Fruit fly (Drosophila melanogaster) whole organism, adult: ENCODE results near the gene Vps16A.

Source experiments
- CG11617 ChIP-seq: fragments of 200-800 bp; sonication (Bioruptor generic); optimal IDR thresholded peaks from 2 replicates; lab custom pipeline; 2017; ENCODE audit warnings: mild to moderate bottlenecking, missing biosample characterization, missing genetic modification reagents, missing genetic modification characterization
- CG12768 ChIP-seq: fragments of 200-800 bp; sonication (Bioruptor generic); optimal IDR thresholded peaks from 2 replicates; lab custom pipeline; 2017; ENCODE audit warnings: missing biosample characterization, missing genetic modification characterization, mild to moderate bottlenecking, moderate library complexity, missing genetic modification reagents
- CG14711 ChIP-seq: fragments of 200-800 bp; sonication (Bioruptor generic); optimal IDR thresholded peaks from 2 replicates; lab custom pipeline; 2018; ENCODE audit warnings: missing biosample characterization, mild to moderate bottlenecking, missing genetic modification characterization, moderate library complexity
- CG1620 ChIP-seq: fragments of 200-800 bp; sonication (Bioruptor generic); optimal IDR thresholded peaks from 2 replicates; lab custom pipeline; 2016; ENCODE audit warnings: missing biosample characterization, missing genetic modification characterization
- CG33017 ChIP-seq: fragments of 200-800 bp; sonication (Bioruptor generic); optimal IDR thresholded peaks from 2 replicates; lab custom pipeline; 2018; ENCODE audit warnings: missing biosample characterization, mild to moderate bottlenecking, missing genetic modification characterization, moderate library complexity
- CG5204 ChIP-seq: fragments of 200-800 bp; sonication (Bioruptor generic); optimal IDR thresholded peaks from 2 replicates; lab custom pipeline; 2016; ENCODE audit warnings: missing biosample characterization, missing genetic modification characterization
- CG7045 ChIP-seq: fragments of 200-800 bp; sonication (Bioruptor generic); optimal IDR thresholded peaks from 2 replicates; lab custom pipeline; 2017; ENCODE audit warnings: missing biosample characterization, mild to moderate bottlenecking, missing genetic modification characterization
- CG7101 ChIP-seq: fragments of 200-800 bp; sonication (Bioruptor generic); optimal IDR thresholded peaks from 2 replicates; lab custom pipeline; 2018; ENCODE audit warnings: missing biosample characterization, mild to moderate bottlenecking, missing genetic modification characterization, moderate library complexity
- Clk ChIP-seq: fragments of 200-800 bp; sonication (Bioruptor generic); optimal IDR thresholded peaks from 2 replicates; lab custom pipeline; 2017; ENCODE audit warnings: missing biosample characterization, missing genetic modification characterization
- Crg-1 ChIP-seq: fragments of 200-800 bp; sonication (Bioruptor generic); optimal IDR thresholded peaks from 2 replicates; lab custom pipeline; 2016; ENCODE audit warnings: missing biosample characterization, missing genetic modification characterization
- Hr96 ChIP-seq: fragments of 200-800 bp; sonication (Bioruptor generic); optimal IDR thresholded peaks from 2 replicates; lab custom pipeline; 2016; ENCODE audit warnings: missing biosample characterization, missing genetic modification characterization
- Mnt ChIP-seq: fragments of 200-800 bp; sonication (Bioruptor generic); optimal IDR thresholded peaks from 2 replicates; lab custom pipeline; 2016; ENCODE audit warnings: missing biosample characterization, mild to moderate bottlenecking, missing genetic modification characterization
- bab1 ChIP-seq: fragments of 200-800 bp; sonication (Bioruptor generic); optimal IDR thresholded peaks from 3 replicates; lab custom pipeline; 2019; ENCODE audit warnings: missing biosample characterization, mild to moderate bottlenecking, missing genetic modification characterization, moderate library complexity
- cic ChIP-seq: fragments of 200-800 bp; sonication (Bioruptor generic); optimal IDR thresholded peaks from 2 replicates; lab custom pipeline; 2017; ENCODE audit warnings: missing biosample characterization, mild to moderate bottlenecking, missing genetic modification characterization, moderate library complexity
- cnc ChIP-seq, 2 experiments: fragments of >200 bp; optimal IDR thresholded peaks; 2 replicates each; lab custom pipeline; 2017
- kay ChIP-seq: fragments of 200-800 bp; sonication (Bioruptor generic); peaks from one replicate; lab custom pipeline; 2016; ENCODE audit warnings: missing biosample characterization, missing genetic modification characterization, borderline replicate concordance
- ovo ChIP-seq: fragments of 200-800 bp; sonication (Bioruptor generic); optimal IDR thresholded peaks from 2 replicates; lab custom pipeline; 2016; ENCODE audit warnings: missing biosample characterization, missing genetic modification characterization
- pad ChIP-seq: fragments of 200-800 bp; sonication (Bioruptor generic); optimal IDR thresholded peaks from 3 replicates; lab custom pipeline; 2017; ENCODE audit warnings: missing biosample characterization, missing genetic modification characterization, mild to moderate bottlenecking, moderate library complexity, missing genetic modification reagents
- tj ChIP-seq: fragments of 200-800 bp; sonication (Bioruptor generic); optimal IDR thresholded peaks from 3 replicates; lab custom pipeline; 2017; ENCODE audit warnings: missing biosample characterization, mild to moderate bottlenecking, missing genetic modification characterization, moderate library complexity
- toe ChIP-seq: fragments of 200-800 bp; sonication (Bioruptor generic); optimal IDR thresholded peaks from 2 replicates; lab custom pipeline; 2016; ENCODE audit warnings: missing biosample characterization, missing genetic modification characterization

Vps16A gene

DNA sequence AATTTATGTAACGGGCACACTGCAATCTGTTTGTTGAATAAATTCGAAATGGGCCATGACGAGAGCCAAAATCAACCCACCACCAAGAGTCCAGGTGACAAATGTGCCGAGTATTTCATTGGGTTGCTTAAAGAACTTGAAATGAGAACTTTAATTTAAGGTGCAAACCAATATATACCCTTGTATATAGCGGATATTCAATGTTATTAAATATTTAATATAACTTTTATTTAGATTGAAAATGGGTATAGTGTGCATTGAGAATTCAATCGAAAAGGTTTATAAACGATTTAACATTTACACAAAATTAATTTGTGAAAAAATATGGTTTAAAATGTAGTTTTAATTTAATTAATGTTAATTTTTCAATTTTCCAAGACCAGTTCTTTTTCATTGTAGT is 20.5 kb upstream of the Vps16A start, which contains the start of gene CG8420:
TSS of gene CG8420 (plus strand) at position 284 of the 400 bp plus-strand sequence.
- TF ChIP-seq cic (GFP tag; lab: Kevin White, UChicago): no peak

DNA sequence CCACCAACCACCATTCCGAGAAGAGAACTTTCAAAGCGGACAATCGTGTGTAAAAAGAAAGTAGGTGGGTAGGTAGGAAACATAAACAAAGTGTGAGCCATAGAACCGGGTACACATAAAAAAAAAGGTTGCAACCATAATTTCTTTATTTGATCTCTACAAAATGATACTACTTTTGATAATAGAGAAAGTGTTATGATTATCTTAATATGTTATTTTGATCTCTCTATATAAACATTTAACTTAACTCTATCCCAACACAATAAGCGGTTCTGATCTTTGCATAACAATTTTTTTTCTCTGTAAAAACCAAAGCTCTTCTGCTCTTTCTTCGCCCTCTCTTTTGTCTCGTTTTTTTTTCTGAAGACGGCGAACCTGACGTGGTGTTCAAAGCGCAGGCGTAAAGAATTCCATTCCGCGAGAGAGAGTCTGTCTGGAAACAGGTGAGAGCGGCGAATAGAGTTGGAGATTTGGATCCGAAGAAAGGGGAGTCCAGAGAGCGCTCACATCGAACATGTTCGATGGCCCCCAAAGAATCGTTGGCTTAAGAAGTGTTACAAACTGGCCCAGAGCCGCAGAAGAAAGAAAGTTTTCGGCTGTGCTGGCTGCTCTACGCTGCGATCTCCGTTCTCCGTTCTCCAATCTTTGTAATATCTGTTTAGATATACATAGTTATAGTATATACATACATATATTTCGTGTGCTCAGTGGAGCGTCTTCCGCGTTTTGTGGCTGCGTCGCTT is 19.8 kb upstream of the Vps16A start:
- TF ChIP-seq bab1 (GFP tag; lab: Kevin White, UChicago) (peak; percentile 89), toe (GFP tag; lab: Kevin White, UChicago) (no peak), Hr96 (no peak), CG7045 (no peak), CG14711 (tag; lab: Kevin White, UChicago) (peak; percentile 24), CG7101 (tag; lab: Kevin White, UChicago) (peak; percentile 34)

DNA sequence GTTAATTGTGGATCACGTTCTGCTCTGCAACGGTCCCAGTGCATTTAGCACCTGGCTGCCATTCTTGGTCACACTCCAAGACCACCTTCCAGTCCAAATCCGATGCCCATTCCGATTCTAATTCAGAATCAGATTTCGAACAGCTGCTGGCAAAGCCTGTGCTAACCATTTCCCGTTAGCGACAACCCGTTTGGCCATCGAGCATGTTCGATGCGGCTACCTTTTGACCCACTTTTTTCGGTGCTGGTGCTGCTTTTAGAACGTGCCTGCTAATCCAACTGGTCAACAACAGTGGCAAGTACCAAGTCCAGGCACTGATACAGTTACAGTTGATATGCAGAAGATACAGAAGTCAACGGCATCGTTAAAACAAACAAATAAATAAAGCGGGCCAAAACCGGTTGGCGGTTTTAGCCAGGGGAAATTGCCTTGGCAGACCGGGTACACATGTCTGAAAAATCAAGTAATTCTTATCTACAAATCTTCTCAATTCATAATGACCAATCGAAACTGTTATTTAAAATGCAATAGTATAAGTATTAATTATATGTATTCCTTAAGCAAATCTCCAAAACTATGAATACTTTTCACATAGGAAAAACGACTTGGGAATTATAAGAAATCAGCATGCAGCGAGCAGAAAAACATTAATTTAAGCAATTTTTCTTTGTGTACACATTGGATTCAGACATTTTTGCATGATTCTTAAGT is 17.6 kb upstream of the Vps16A start:
- TF ChIP-seq pad (GFP tag; lab: Kevin White, UChicago): no peak
- TF ChIP-seq Clk (GFP tag; lab: Kevin White, UChicago): no peak
- TF ChIP-seq cic (GFP tag; lab: Kevin White, UChicago): no peak
- TF ChIP-seq CG33017 (tag; lab: Kevin White, UChicago): no peak
- TF ChIP-seq cnc (optimal IDR thresholded peaks at IDR 0.05; lab: Kevin White, UChicago): no peak
- no peak for TF ChIP-seq Hr96
- no peak for TF ChIP-seq toe (GFP tag; lab: Kevin White, UChicago)
- TF ChIP-seq kay (GFP tag; lab: Kevin White, UChicago): no peak
- no peak for TF ChIP-seq CG14711 (tag; lab: Kevin White, UChicago)
- TF ChIP-seq CG5204: no peak
- no peak for TF ChIP-seq CG11617 (GFP tag; lab: Kevin White, UChicago)
- no peak for TF ChIP-seq bab1 (GFP tag; lab: Kevin White, UChicago)
- TF ChIP-seq CG12768: no peak
- no peak for TF ChIP-seq CG7101 (tag; lab: Kevin White, UChicago)
- TF ChIP-seq Mnt: no peak
- TF ChIP-seq ovo: no peak

DNA sequence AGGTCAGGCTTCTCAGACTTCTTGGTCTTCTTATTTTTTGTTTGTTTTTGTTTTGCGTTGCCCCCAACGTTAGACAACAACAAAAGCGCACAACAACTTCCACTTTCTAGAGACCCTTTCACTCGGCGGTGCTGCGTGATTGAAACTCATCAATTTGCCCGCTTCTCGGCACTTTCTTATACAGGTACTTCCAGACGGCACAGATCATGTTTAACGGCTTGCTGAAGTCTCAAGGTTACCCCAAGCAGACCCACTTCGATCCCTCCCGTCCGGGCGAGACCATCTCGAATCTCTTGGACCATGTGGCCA is 17.1 kb upstream of the Vps16A start:
- no peak for TF ChIP-seq CG5204
- no peak for TF ChIP-seq CG33017 (tag; lab: Kevin White, UChicago)
- no peak for TF ChIP-seq ovo
- no peak for TF ChIP-seq Hr96
- no peak for TF ChIP-seq Clk (GFP tag; lab: Kevin White, UChicago)

DNA sequence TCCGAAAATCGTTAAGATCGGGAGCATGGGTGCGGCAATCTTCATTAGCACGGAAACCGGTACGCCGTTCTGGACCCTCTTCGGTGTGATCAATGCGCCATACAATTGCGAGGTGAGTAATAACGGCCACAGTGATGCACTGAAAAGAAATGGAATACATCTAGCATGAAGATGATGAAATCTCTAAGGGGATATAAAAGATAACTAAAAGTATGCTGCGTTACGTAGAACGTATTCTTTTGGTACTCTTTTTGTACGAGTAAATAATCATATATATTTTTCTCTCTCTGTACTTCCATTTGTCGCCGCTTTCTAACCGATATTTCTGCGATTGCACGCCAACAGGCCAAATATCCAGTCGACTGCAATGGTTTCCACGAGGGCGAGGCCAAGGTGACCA is 16.0 kb upstream of the Vps16A start:
- TF ChIP-seq CG7101 (tag; lab: Kevin White, UChicago): no peak
- TF ChIP-seq CG5204: no peak
- no peak for TF ChIP-seq CG33017 (tag; lab: Kevin White, UChicago)
- no peak for TF ChIP-seq pad (GFP tag; lab: Kevin White, UChicago)
- no peak for TF ChIP-seq Hr96
- TF ChIP-seq Mnt: no peak
- TF ChIP-seq CG14711 (tag; lab: Kevin White, UChicago): no peak
- TF ChIP-seq Crg-1 (GFP tag; lab: Kevin White, UChicago): no peak
- TF ChIP-seq CG11617 (GFP tag; lab: Kevin White, UChicago): no peak
- no peak for TF ChIP-seq CG12768
- no peak for TF ChIP-seq toe (GFP tag; lab: Kevin White, UChicago)
- TF ChIP-seq CG1620: no peak
- no peak for TF ChIP-seq cic (GFP tag; lab: Kevin White, UChicago)
- no peak for TF ChIP-seq ovo
- no peak for TF ChIP-seq tj (GFP tag; lab: Kevin White, UChicago)
- no peak for TF ChIP-seq Clk (GFP tag; lab: Kevin White, UChicago)
- no peak for TF ChIP-seq kay (GFP tag; lab: Kevin White, UChicago)
- no peak for TF ChIP-seq CG7045

DNA sequence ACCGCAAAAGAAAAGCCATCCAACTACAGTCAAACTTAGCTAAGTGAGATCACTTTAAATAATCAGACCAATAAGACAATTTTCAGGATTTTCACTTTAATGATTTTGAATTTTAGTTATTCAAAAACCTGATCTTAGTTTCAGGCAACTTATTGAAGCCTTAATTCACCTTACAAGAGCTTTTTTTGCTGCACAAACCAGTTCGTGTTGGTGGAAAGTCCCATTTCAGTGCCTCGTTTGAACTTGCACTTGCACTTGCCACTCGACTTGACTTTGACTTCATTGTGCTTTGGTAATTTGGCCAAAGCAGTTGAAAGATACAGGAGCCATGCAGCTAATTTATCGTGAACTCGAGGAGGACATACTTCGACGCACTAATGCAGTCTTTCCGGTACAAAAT is 15.3 kb upstream of the Vps16A start, which contains the start of gene St2:
TSS of gene St2 (plus strand) at position 301 of the 400 bp plus-strand sequence.
- TF ChIP-seq cnc (optimal IDR thresholded peaks at IDR 0.05; lab: Kevin White, UChicago) (no peak), CG33017 (tag; lab: Kevin White, UChicago) (no peak), cic (GFP tag; lab: Kevin White, UChicago) (no peak), CG11617 (GFP tag; lab: Kevin White, UChicago) (no peak), pad (GFP tag; lab: Kevin White, UChicago) (no peak), CG14711 (tag; lab: Kevin White, UChicago) (no peak), CG5204 (no peak)

DNA sequence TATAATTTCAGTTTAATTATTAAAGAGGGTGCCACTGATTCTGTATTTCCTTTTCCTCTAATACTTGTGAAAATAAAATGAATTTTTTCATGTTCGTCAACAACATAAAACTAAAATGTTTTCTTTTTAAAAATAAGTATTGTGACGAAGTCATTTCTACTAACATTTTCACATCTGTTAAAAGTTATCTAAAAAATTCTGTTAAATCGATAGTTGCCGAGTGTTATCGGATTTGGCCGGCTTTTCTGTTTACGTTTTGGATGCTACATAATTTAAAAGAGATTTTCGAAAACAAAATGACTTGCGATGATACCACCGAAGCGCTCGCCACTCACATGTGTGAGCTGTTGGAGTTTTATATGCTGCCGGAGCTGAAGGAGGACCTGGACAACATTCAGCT is 12.0 kb upstream of the Vps16A start, which contains the start of gene CG16734:
TSS of gene CG16734 (plus strand) at position 255 of the 400 bp plus-strand sequence.
- no peak for TF ChIP-seq Mnt
- no peak for TF ChIP-seq kay (GFP tag; lab: Kevin White, UChicago)
- no peak for TF ChIP-seq CG1620
- TF ChIP-seq CG7101 (tag; lab: Kevin White, UChicago): no peak
- TF ChIP-seq toe (GFP tag; lab: Kevin White, UChicago): no peak
